Worm (Caenorhabditis elegans) whole organism, midembryonic: ENCODE data around the gene tag-293.
"Not testable (repeated sequence)": the region's sequence is repeated elsewhere in the genome, so short reads cannot be mapped to it uniquely, and the experiment has no call there.

ENCODE experiments used
- T22C8.4 ChIP-seq: fragments of 200-800 bp; sonication (Bioruptor generic); IDR thresholded peaks from 2 replicates; pipeline ENCODE4 v1.3.6; 2022; ENCODE audit warnings: missing genetic modification characterization, missing compliant biosample characterization
- cog-1 ChIP-seq: sonication (generic microtip); optimal IDR thresholded peaks from 2 replicates; lab custom pipeline; 2016; ENCODE audit warnings: missing genetic modification characterization, missing compliant biosample characterization
- flt-1 ChIP-seq: fragments of 200-800 bp; sonication (Bioruptor generic); IDR thresholded peaks from 2 replicates; pipeline ENCODE4 v1.3.6; 2022; ENCODE audit warnings: missing genetic modification characterization, missing compliant biosample characterization
- med-1 ChIP-seq: sonication (generic microtip); optimal IDR thresholded peaks from 2 replicates; lab custom pipeline; 2017; ENCODE audit warnings: missing genetic modification characterization, mild to moderate bottlenecking, missing compliant biosample characterization, antibody characterized with exemption, missing genetic modification reagents; ENCODE audit not compliant: insufficient read depth
- ztf-23 ChIP-seq: fragments of 200-800 bp; sonication (Bioruptor generic); IDR thresholded peaks from 2 replicates; pipeline ENCODE4 v1.3.6; 2022; ENCODE audit warnings: missing genetic modification reagents, missing genetic modification characterization, missing compliant biosample characterization
- ztf-29 ChIP-seq: fragments of 200-800 bp; sonication (Bioruptor generic); IDR thresholded peaks from 2 replicates; pipeline ENCODE4 v1.3.6; 2022; ENCODE audit warnings: missing genetic modification reagents, missing genetic modification characterization, missing compliant biosample characterization

DNA sequence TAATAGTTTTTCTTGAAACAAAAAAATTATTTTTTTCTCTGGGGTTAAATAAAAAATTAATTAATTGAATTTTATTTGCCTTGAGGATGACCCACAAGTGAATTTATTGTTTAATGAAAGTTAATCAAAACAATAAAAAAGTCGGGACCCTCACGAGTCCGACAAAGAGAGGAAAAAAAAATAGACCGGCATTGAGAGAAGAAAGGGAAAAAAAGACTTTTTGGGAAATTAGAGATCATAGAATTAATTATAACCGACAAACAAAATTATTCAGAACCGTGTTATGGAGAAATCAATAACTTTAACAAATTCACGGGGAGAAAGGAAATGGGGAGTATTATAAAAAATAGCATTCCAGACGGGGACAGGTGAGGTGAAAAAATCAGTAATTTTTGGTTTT lies 18.1 kb downstream of the tag-293 start, which contains the start of gene F10G2.7:
- not testable (repeated sequence) for TF ChIP-seq med-1 (GFP tag; lab: Kevin White, UChicago); cog-1 (tag; lab: Kevin White, UChicago); flt-1 (GFP tag; lab: Robert Waterston, UW); ztf-29 (GFP tag; lab: Robert Waterston, UW); ztf-23 (GFP tag; lab: Robert Waterston, UW); T22C8.4 (GFP tag; lab: Robert Waterston, UW)
